Worm (Caenorhabditis elegans): ENCODE data around the gene Y39A3A.4.
A peak's percentile ranks its signal among the peaks of the same experiment; 100 is the strongest.

The Y39A3A.4 gene

ce11 chrIII:2112009-2112408 lies 35.6 kb upstream of the Y39A3A.4 start:
- TF ChIP-seq tbx-37 (GFP tag; conservative IDR thresholded peaks at IDR 0.05) (no peak), scrt-1 (GFP tag; IDR thresholded peaks at IDR 0.05) (no peak), tra-4 (tag; optimal IDR thresholded peaks at IDR 0.05) (no peak), ceh-13 (GFP tag; optimal IDR thresholded peaks at IDR 0.05) (no peak), pes-1 (GFP tag; IDR thresholded peaks at IDR 0.05) (no peak), flt-1 (GFP tag; IDR thresholded peaks at IDR 0.05) (no peak), tbx-11 (GFP tag; IDR thresholded peaks at IDR 0.05) (no peak), hmg-4 (GFP tag; optimal IDR thresholded peaks at IDR 0.05) (no peak), ceh-36 (tag; optimal IDR thresholded peaks at IDR 0.05) (no peak), F13C5.2 (tag; optimal IDR thresholded peaks at IDR 0.05) (no peak), ama-1 (optimal IDR thresholded peaks at IDR 0.05) (no peak), ets-7 (tag; optimal IDR thresholded peaks at IDR 0.05) (no peak), hmbx-1 (tag; optimal IDR thresholded peaks at IDR 0.05) (no peak), aly-1 (tag; optimal IDR thresholded peaks at IDR 0.05) (no peak), hnd-1 (tag; optimal IDR thresholded peaks at IDR 0.05) (no peak), sea-1 (GFP tag; conservative IDR thresholded peaks at IDR 0.05) (no peak), B0310.2 (tag; optimal IDR thresholded peaks at IDR 0.05) (no peak)

DNA sequence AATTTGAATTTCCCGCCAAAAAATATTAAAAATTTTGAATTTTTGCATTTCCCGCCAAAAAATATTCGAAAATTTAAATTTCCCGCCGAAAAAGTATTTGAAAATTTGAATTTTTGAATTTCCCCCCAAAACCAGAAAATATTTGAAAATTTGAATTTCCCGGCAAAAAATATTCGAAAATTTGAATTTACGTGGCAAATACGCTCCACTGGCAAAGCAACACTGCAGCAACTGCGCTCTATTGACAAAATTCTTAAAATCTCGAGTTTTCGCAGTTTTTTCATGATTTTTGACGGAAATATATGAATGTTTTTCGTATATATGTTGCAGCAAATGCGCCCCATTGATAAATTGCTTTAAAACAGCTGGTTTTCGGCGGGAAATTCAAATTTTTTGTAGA lies 35.0 kb upstream of the Y39A3A.4 start:
- TF ChIP-seq tra-4 (tag; optimal IDR thresholded peaks at IDR 0.05): no peak
- TF ChIP-seq hnd-1 (tag; optimal IDR thresholded peaks at IDR 0.05): no peak
- TF ChIP-seq aly-1 (tag; optimal IDR thresholded peaks at IDR 0.05): no peak
- no peak for TF ChIP-seq tbx-37 (GFP tag; conservative IDR thresholded peaks at IDR 0.05)
- TF ChIP-seq hmg-4 (GFP tag; optimal IDR thresholded peaks at IDR 0.05): no peak
- TF ChIP-seq ceh-36 (tag; optimal IDR thresholded peaks at IDR 0.05): no peak
- no peak for TF ChIP-seq scrt-1 (GFP tag; IDR thresholded peaks at IDR 0.05)
- no peak for TF ChIP-seq B0310.2 (tag; optimal IDR thresholded peaks at IDR 0.05)
- no peak for TF ChIP-seq ets-7 (tag; optimal IDR thresholded peaks at IDR 0.05)
- TF ChIP-seq F13C5.2 (tag; optimal IDR thresholded peaks at IDR 0.05): no peak
- TF ChIP-seq hmbx-1 (tag; optimal IDR thresholded peaks at IDR 0.05): no peak
- no peak for TF ChIP-seq ama-1 (optimal IDR thresholded peaks at IDR 0.05)
- TF ChIP-seq flt-1 (GFP tag; IDR thresholded peaks at IDR 0.05): no peak
- no peak for TF ChIP-seq tbx-11 (GFP tag; IDR thresholded peaks at IDR 0.05)
- TF ChIP-seq pes-1 (GFP tag; IDR thresholded peaks at IDR 0.05): no peak
- no peak for TF ChIP-seq sea-1 (GFP tag; conservative IDR thresholded peaks at IDR 0.05)
- no peak for TF ChIP-seq ceh-13 (GFP tag; optimal IDR thresholded peaks at IDR 0.05)

- TF ChIP-seq ama-1 (optimal IDR thresholded peaks at IDR 0.05): no peak
- TF ChIP-seq tbx-11 (GFP tag; IDR thresholded peaks at IDR 0.05): no peak
- no peak for TF ChIP-seq aly-1 (tag; optimal IDR thresholded peaks at IDR 0.05)
- no peak for TF ChIP-seq sea-1 (GFP tag; conservative IDR thresholded peaks at IDR 0.05)
- TF ChIP-seq tra-4 (tag; optimal IDR thresholded peaks at IDR 0.05): no peak
- TF ChIP-seq flt-1 (GFP tag; IDR thresholded peaks at IDR 0.05): no peak
- no peak for TF ChIP-seq B0310.2 (tag; optimal IDR thresholded peaks at IDR 0.05)
- TF ChIP-seq pes-1 (GFP tag; IDR thresholded peaks at IDR 0.05): no peak
- TF ChIP-seq F13C5.2 (tag; optimal IDR thresholded peaks at IDR 0.05): no peak
- TF ChIP-seq hmg-4 (GFP tag; optimal IDR thresholded peaks at IDR 0.05): no peak
- TF ChIP-seq ceh-36 (tag; optimal IDR thresholded peaks at IDR 0.05): no peak
- no peak for TF ChIP-seq ceh-13 (GFP tag; optimal IDR thresholded peaks at IDR 0.05)
- no peak for TF ChIP-seq scrt-1 (GFP tag; IDR thresholded peaks at IDR 0.05)
- no peak for TF ChIP-seq hmbx-1 (tag; optimal IDR thresholded peaks at IDR 0.05)
- TF ChIP-seq tbx-37 (GFP tag; conservative IDR thresholded peaks at IDR 0.05): no peak
- TF ChIP-seq ets-7 (tag; optimal IDR thresholded peaks at IDR 0.05): no peak
- no peak for TF ChIP-seq hnd-1 (tag; optimal IDR thresholded peaks at IDR 0.05)
These were observed 33.9 kb upstream of the Y39A3A.4 start, which contains the start of gene Y48G9A.7 for ce11 chrIII:2110249-2110648. Gene Y48G9A.7 (plus strand): TSS chrIII:2110549.

DNA sequence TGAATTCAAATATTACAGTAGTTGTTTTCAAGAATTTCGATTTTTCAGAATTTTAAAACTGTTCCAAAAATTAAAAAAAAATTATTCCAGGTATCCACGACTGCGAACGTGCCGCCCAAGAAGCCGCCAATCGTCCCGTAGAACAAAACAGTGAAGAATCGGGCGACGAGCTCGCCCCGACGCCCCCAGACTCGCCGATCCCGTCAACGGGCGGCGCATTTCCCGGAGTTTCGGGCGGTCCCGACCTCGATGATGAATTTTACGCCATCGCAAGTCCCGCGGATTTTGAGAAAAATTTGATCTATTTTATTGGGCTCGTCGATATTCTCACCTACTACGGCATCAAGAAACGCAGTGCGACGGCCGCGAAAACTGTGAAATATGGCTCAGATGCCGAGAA lies 29.5 kb upstream of the Y39A3A.4 start:
- TF ChIP-seq F13C5.2 (tag; optimal IDR thresholded peaks at IDR 0.05) (no peak), tbx-11 (GFP tag; IDR thresholded peaks at IDR 0.05) (no peak), scrt-1 (GFP tag; IDR thresholded peaks at IDR 0.05) (no peak), hnd-1 (tag; optimal IDR thresholded peaks at IDR 0.05) (no peak), ets-7 (tag; optimal IDR thresholded peaks at IDR 0.05) (no peak), tra-4 (tag; optimal IDR thresholded peaks at IDR 0.05) (no peak), ama-1 (optimal IDR thresholded peaks at IDR 0.05) (no peak)

- no peak for TF ChIP-seq tbx-37 (GFP tag; conservative IDR thresholded peaks at IDR 0.05)
- TF ChIP-seq ama-1 (optimal IDR thresholded peaks at IDR 0.05): no peak
- no peak for TF ChIP-seq tra-4 (tag; optimal IDR thresholded peaks at IDR 0.05)
- TF ChIP-seq F13C5.2 (tag; optimal IDR thresholded peaks at IDR 0.05): no peak
These were observed 25.5 kb upstream of the Y39A3A.4 start, which contains the start of gene ppk-2 for ce11 chrIII:2101895-2102345. Gene ppk-2 (plus strand): TSS chrIII:2102295.

DNA sequence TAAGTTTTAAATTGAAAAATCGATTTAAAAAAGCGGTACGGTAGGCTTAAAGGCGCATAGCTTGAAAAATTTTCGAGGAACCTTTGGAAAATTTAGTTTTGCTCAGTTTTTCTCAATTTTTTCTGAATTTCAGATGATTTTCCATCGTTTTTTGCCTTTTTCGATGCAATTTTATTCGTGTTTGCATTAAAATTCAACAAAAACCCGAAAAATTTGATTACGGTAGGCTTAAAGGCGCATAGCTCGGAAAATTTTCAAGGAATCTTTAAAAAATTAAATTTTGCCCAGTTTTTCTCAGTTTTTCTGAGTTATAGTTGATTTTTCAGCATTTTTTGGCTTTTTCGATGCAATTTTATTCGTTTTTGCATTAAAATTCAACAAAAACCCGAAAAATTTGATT lies 24.9 kb upstream of the Y39A3A.4 start:
- no peak for TF ChIP-seq hnd-1 (tag; optimal IDR thresholded peaks at IDR 0.05)
- TF ChIP-seq ceh-13 (GFP tag; optimal IDR thresholded peaks at IDR 0.05): no peak
- TF ChIP-seq F13C5.2 (tag; optimal IDR thresholded peaks at IDR 0.05): no peak
- no peak for TF ChIP-seq ets-7 (tag; optimal IDR thresholded peaks at IDR 0.05)
- TF ChIP-seq B0310.2 (tag; optimal IDR thresholded peaks at IDR 0.05): no peak
- no peak for TF ChIP-seq ceh-36 (tag; optimal IDR thresholded peaks at IDR 0.05)
- no peak for TF ChIP-seq scrt-1 (GFP tag; IDR thresholded peaks at IDR 0.05)
- no peak for TF ChIP-seq hmbx-1 (tag; optimal IDR thresholded peaks at IDR 0.05)
- no peak for TF ChIP-seq hmg-4 (GFP tag; optimal IDR thresholded peaks at IDR 0.05)
- no peak for TF ChIP-seq ama-1 (optimal IDR thresholded peaks at IDR 0.05)
- TF ChIP-seq flt-1 (GFP tag; IDR thresholded peaks at IDR 0.05): no peak
- no peak for TF ChIP-seq sea-1 (GFP tag; conservative IDR thresholded peaks at IDR 0.05)
- no peak for TF ChIP-seq tra-4 (tag; optimal IDR thresholded peaks at IDR 0.05)
- no peak for TF ChIP-seq tbx-37 (GFP tag; conservative IDR thresholded peaks at IDR 0.05)
- no peak for TF ChIP-seq tbx-11 (GFP tag; IDR thresholded peaks at IDR 0.05)

- TF ChIP-seq hmbx-1 (tag; optimal IDR thresholded peaks at IDR 0.05) (no peak), ceh-36 (tag; optimal IDR thresholded peaks at IDR 0.05) (peak; percentile 4), flt-1 (GFP tag; IDR thresholded peaks at IDR 0.05) (no peak), sea-1 (GFP tag; conservative IDR thresholded peaks at IDR 0.05) (no peak), aly-1 (tag; optimal IDR thresholded peaks at IDR 0.05) (no peak), hmg-4 (GFP tag; optimal IDR thresholded peaks at IDR 0.05) (peak; percentile 31), tbx-11 (GFP tag; IDR thresholded peaks at IDR 0.05) (no peak), F13C5.2 (tag; optimal IDR thresholded peaks at IDR 0.05) (peak; percentile 56), scrt-1 (GFP tag; IDR thresholded peaks at IDR 0.05) (no peak)
These were observed 24.4 kb upstream of the Y39A3A.4 start for ce11 chrIII:2100842-2101241.

Data from whole organism, early embryonic.